Fruit fly (Drosophila melanogaster): ENCODE measurements around the gene Cds.

The Cds gene

DNA sequence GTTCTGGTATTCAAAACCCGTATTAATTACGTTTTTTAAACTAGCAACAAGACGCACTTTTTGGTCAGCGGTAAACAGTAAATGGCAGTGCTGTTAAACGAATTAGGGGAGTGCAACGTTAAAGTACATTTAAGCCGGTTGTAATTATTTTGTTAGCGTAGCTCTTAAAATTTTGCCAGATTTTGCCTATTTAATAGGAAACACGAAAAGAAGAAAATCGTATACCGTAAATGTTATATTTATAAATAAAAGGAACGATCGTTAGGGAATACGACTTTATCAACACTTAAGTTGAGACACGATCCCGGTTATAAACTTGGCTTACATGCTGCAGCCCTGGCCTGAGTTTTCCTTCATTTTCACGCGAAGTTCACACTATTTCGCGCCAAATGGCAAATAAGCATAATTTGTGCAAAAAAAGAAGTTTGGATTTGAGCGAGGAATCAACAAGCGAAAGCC is 9.9 kb downstream of the Cds start, which contains the start of the genes Setx and mus301 (continued):
- TF ChIP-seq CG10462 (GFP tag; optimal IDR thresholded peaks at IDR 0.05) (peak; percentile 69), Awh (GFP tag; IDR thresholded peaks at IDR 0.05) (no peak), CG3995 (GFP tag; optimal IDR thresholded peaks at IDR 0.05) (peak; percentile 54), sqz (GFP tag; optimal IDR thresholded peaks at IDR 0.05) (no peak), gfzf (GFP tag; optimal IDR thresholded peaks at IDR 0.05) (peak; percentile 92), Hr51 (GFP tag; optimal IDR thresholded peaks at IDR 0.05) (peak in 1 of 2 experiments; percentile 87), nmo (GFP tag; optimal IDR thresholded peaks at IDR 0.05) (peak; percentile 89), E2f2 (GFP tag; IDR thresholded peaks at IDR 0.05) (peak; percentile 91), CG32767 (GFP tag; IDR thresholded peaks at IDR 0.05) (no peak), tx (GFP tag; optimal IDR thresholded peaks at IDR 0.05) (peak; percentile 76), ssp (GFP tag; IDR thresholded peaks at IDR 0.05) (peak; percentile 72), Myb (GFP tag; optimal IDR thresholded peaks at IDR 0.05) (peak; percentile 83), BEAF-32 (GFP tag; optimal IDR thresholded peaks at IDR 0.05) (peak; percentile 56), Pdp1 (GFP tag; optimal IDR thresholded peaks at IDR 0.05) (peak; percentile 82 to 88), CG18476 (GFP tag; optimal IDR thresholded peaks at IDR 0.05) (peak; percentile 82), prd (optimal IDR thresholded peaks at IDR 0.05) (no peak), prd (GFP tag; IDR thresholded peaks at IDR 0.05) (peak; percentile 84), CG8478 (optimal IDR thresholded peaks at IDR 0.05) (no peak), C15 (GFP tag; IDR thresholded peaks at IDR 0.05) (0 out of 3 replicates have a peak, but pooled peaks have one; percentile 28), maf-S (GFP tag; optimal IDR thresholded peaks at IDR 0.05) (peak; percentile 79), Doc3 (GFP tag; IDR thresholded peaks at IDR 0.05; ENCODE audit: partially characterized antibody) (no peak), Dref (GFP tag; IDR thresholded peaks at IDR 0.05) (peak; percentile 48), CG6654 (GFP tag; optimal IDR thresholded peaks at IDR 0.05) (no peak), CG7928 (GFP tag; optimal IDR thresholded peaks at IDR 0.05) (peak; percentile 94), ci (GFP tag; IDR thresholded peaks at IDR 0.05) (peak; percentile 58; the same call in 1 of the 3 replicates), ap (GFP tag; IDR thresholded peaks at IDR 0.05) (peak; percentile 20; the same call in 1 of the 2 replicates), Optix (GFP tag; IDR thresholded peaks at IDR 0.05) (0 out of 3 replicates have a peak, but pooled peaks have one; percentile 24), CG8281 (tag; optimal IDR thresholded peaks at IDR 0.05) (no peak), Med (GFP tag) (peak; percentile 97), vnd (GFP tag; IDR thresholded peaks at IDR 0.05; ENCODE audit: partially characterized antibody) (no peak), CG9932 (GFP tag; IDR thresholded peaks at IDR 0.05) (peak; percentile 94), CG11247 (GFP tag; IDR thresholded peaks at IDR 0.05) (peak; percentile 67), sob (GFP tag; IDR thresholded peaks at IDR 0.05) (peak; percentile 92), mam (GFP tag; optimal IDR thresholded peaks at IDR 0.05) (peak; percentile 87), dmrt11E (tag; optimal IDR thresholded peaks at IDR 0.05) (peak; percentile 63), Asciz (GFP tag; optimal IDR thresholded peaks at IDR 0.05) (peak; percentile 40), CG4424 (GFP tag; optimal IDR thresholded peaks at IDR 0.05) (peak; percentile 85), CG32532 (GFP tag; IDR thresholded peaks at IDR 0.05) (peak; percentile 68), Camta (GFP tag; optimal IDR thresholded peaks at IDR 0.05) (peak; percentile 84), CG1024 (GFP tag; IDR thresholded peaks at IDR 0.05) (peak; percentile 24; the same call in 1 of the 2 replicates), rib (GFP tag; IDR thresholded peaks at IDR 0.05) (peak; percentile 73), tup (GFP tag; optimal IDR thresholded peaks at IDR 0.05) (peak; percentile 70), NC2β (GFP tag; optimal IDR thresholded peaks at IDR 0.05) (peak; percentile 74), Dip2 (GFP tag; IDR thresholded peaks at IDR 0.05) (no peak), TFAM (GFP tag; optimal IDR thresholded peaks at IDR 0.05) (no peak), fu2 (GFP tag; optimal IDR thresholded peaks at IDR 0.05) (peak; percentile 82), HmgD (GFP tag; optimal IDR thresholded peaks at IDR 0.05) (peak; percentile 88), salm (tag; optimal IDR thresholded peaks at IDR 0.05) (no peak), CG14014 (GFP tag; IDR thresholded peaks at IDR 0.05) (peak; percentile 72), CG17802 (tag; optimal IDR thresholded peaks at IDR 0.05) (peak; percentile 35), CG2712 (tag; optimal IDR thresholded peaks at IDR 0.05) (peak; percentile 82)
